Fruit fly (Drosophila melanogaster) whole organism, embryonic: Measurements from ENCODE around the gene L2HGDH.
A peak's percentile ranks its signal among the peaks of the same experiment; 100 is the strongest.

Source experiments
- Ada2b ChIP-seq: fragments of 200-800 bp; sonication (Bioruptor generic); IDR thresholded peaks from 2 replicates; pipeline ENCODE4 v1.3.6; 2022; ENCODE audit warnings: missing biosample characterization, missing genetic modification characterization
- Asciz ChIP-seq: fragments of 200-800 bp; sonication (Bioruptor generic); optimal IDR thresholded peaks from 2 replicates; lab custom pipeline; 2017; ENCODE audit warnings: missing biosample characterization, mild to moderate bottlenecking, missing genetic modification characterization, missing genetic modification reagents
- CG11456 ChIP-seq: fragments of 200-800 bp; sonication (Bioruptor generic); IDR thresholded peaks from 3 replicates; pipeline ENCODE4 v1.3.6; 2022; ENCODE audit warnings: missing biosample characterization, missing genetic modification characterization
- CG11723 ChIP-seq: fragments of 200-800 bp; sonication (Bioruptor generic); optimal IDR thresholded peaks from 2 replicates; lab custom pipeline; 2017; ENCODE audit warnings: missing biosample characterization, mild to moderate bottlenecking, missing genetic modification characterization
- CG12236 ChIP-seq: fragments of 200-800 bp; sonication (Bioruptor generic); optimal IDR thresholded peaks from 2 replicates; lab custom pipeline; 2016; ENCODE audit warnings: missing biosample characterization, missing genetic modification characterization
- CG13775 ChIP-seq: fragments of 200-800 bp; sonication (Bioruptor generic); optimal IDR thresholded peaks from 3 replicates; lab custom pipeline; 2017; ENCODE audit warnings: missing biosample characterization, mild to moderate bottlenecking, missing genetic modification characterization
- CG14014 ChIP-seq: fragments of 200-800 bp; sonication (Bioruptor generic); IDR thresholded peaks from 2 replicates; pipeline ENCODE4 v1.3.6; 2022; ENCODE audit warnings: missing biosample characterization, missing genetic modification characterization
- CG14050 ChIP-seq: fragments of 200-800 bp; sonication (Bioruptor generic); IDR thresholded peaks from 3 replicates; pipeline ENCODE4 v1.3.6; 2022; ENCODE audit warnings: missing biosample characterization, missing genetic modification characterization
- CG14965 ChIP-seq: fragments of 200-800 bp; sonication (Bioruptor generic); optimal IDR thresholded peaks from 2 replicates; lab custom pipeline; 2016; ENCODE audit warnings: missing biosample characterization, missing genetic modification characterization, borderline replicate concordance
- CG1647 ChIP-seq: fragments of 200-800 bp; sonication (Bioruptor generic); optimal IDR thresholded peaks from 3 replicates; lab custom pipeline; 2016; ENCODE audit warnings: missing biosample characterization, missing genetic modification characterization
- CG34376 ChIP-seq: fragments of 200-800 bp; sonication (Bioruptor generic); optimal IDR thresholded peaks from 2 replicates; lab custom pipeline; 2018; ENCODE audit warnings: missing biosample characterization, mild to moderate bottlenecking, missing genetic modification characterization
- CG6765 ChIP-seq: fragments of 200-800 bp; sonication (Bioruptor generic); optimal IDR thresholded peaks from 3 replicates; lab custom pipeline; 2017; ENCODE audit warnings: missing biosample characterization, mild to moderate bottlenecking, missing genetic modification characterization
- CG6791 ChIP-seq: fragments of 200-800 bp; sonication (Bioruptor generic); IDR thresholded peaks from 3 replicates; pipeline ENCODE4 v1.3.6; 2022; ENCODE audit warnings: missing biosample characterization, missing genetic modification characterization; ENCODE audit not compliant: partially characterized antibody
- CG7372 ChIP-seq: fragments of 200-800 bp; sonication (Bioruptor generic); IDR thresholded peaks from 2 replicates; pipeline ENCODE4 v1.3.6; 2022; ENCODE audit warnings: missing biosample characterization, missing genetic modification characterization
- CG7556 ChIP-seq: fragments of 200-800 bp; sonication (Bioruptor generic); optimal IDR thresholded peaks from 2 replicates; lab custom pipeline; 2017; ENCODE audit warnings: missing biosample characterization, mild to moderate bottlenecking, missing genetic modification characterization
- CG9727 ChIP-seq: fragments of 200-800 bp; sonication (Bioruptor generic); optimal IDR thresholded peaks from 3 replicates; lab custom pipeline; 2017; ENCODE audit warnings: missing biosample characterization, mild to moderate bottlenecking, missing genetic modification characterization
- E2f2 ChIP-seq: fragments of 200-800 bp; sonication (Bioruptor generic); IDR thresholded peaks from 2 replicates; pipeline ENCODE4 v1.3.6; 2022; ENCODE audit warnings: missing biosample characterization, missing genetic modification characterization
- Eip74EF ChIP-seq, 2 experiments: fragments of 200-800 bp in 1 of 2; fragments of >200 bp in 1 of 2; sonication (Bioruptor generic) in 1 of 2; optimal IDR thresholded peaks; 2 replicates each; lab custom pipeline; 2017 to 2019; ENCODE audit warnings: missing biosample characterization in 2 of 2, missing genetic modification characterization in 2 of 2, mild to moderate bottlenecking in 1 of 2, moderate library complexity in 1 of 2
- HHEX ChIP-seq: fragments of 200-800 bp; sonication (Bioruptor generic); optimal IDR thresholded peaks from 3 replicates; lab custom pipeline; 2017; ENCODE audit warnings: missing biosample characterization, mild to moderate bottlenecking, missing genetic modification characterization, missing genetic modification reagents
- HLH3B ChIP-seq: fragments of 200-800 bp; sonication (Bioruptor generic); IDR thresholded peaks from 2 replicates; pipeline ENCODE4 v1.3.6; 2022; ENCODE audit warnings: missing biosample characterization, missing genetic modification characterization
- Hey ChIP-seq: fragments of 200-800 bp; sonication (Bioruptor generic); optimal IDR thresholded peaks from 3 replicates; lab custom pipeline; 2018; ENCODE audit warnings: missing biosample characterization, mild to moderate bottlenecking, missing genetic modification characterization
- HmgD ChIP-seq: fragments of 200-800 bp; sonication (Bioruptor generic); optimal IDR thresholded peaks from 3 replicates; lab custom pipeline; 2016; ENCODE audit warnings: missing biosample characterization, missing genetic modification characterization
- Mes4 ChIP-seq: fragments of 200-800 bp; sonication (Bioruptor generic); optimal IDR thresholded peaks from 2 replicates; lab custom pipeline; 2016; ENCODE audit warnings: missing biosample characterization, missing genetic modification characterization
- NC2α ChIP-seq: fragments of 200-800 bp; sonication (Bioruptor generic); optimal IDR thresholded peaks from 2 replicates; lab custom pipeline; 2016; ENCODE audit warnings: missing biosample characterization, missing genetic modification characterization
- Opbp ChIP-seq: fragments of 200-800 bp; sonication (Bioruptor generic); IDR thresholded peaks from 3 replicates; pipeline ENCODE4 v1.3.6; 2022; ENCODE audit warnings: missing biosample characterization, missing genetic modification characterization; ENCODE audit not compliant: partially characterized antibody
- Optix ChIP-seq: fragments of 200-800 bp; sonication (Bioruptor generic); IDR thresholded peaks from 3 replicates; pipeline ENCODE4 v1.3.6; 2022; ENCODE audit warnings: missing biosample characterization, missing genetic modification characterization
- Sry-δ ChIP-seq: fragments of 200-800 bp; sonication (Bioruptor generic); optimal IDR thresholded peaks from 2 replicates; lab custom pipeline; 2016; ENCODE audit warnings: missing biosample characterization, missing genetic modification characterization
- cwo ChIP-seq: fragments of 200-800 bp; sonication (Bioruptor generic); optimal IDR thresholded peaks from 3 replicates; lab custom pipeline; 2017; ENCODE audit warnings: missing biosample characterization, missing genetic modification characterization, mild to moderate bottlenecking, moderate library complexity, missing genetic modification reagents
- dati ChIP-seq: fragments of 200-800 bp; sonication (Bioruptor generic); IDR thresholded peaks from 2 replicates; pipeline ENCODE4 v1.3.6; 2022; ENCODE audit warnings: missing biosample characterization, missing genetic modification characterization
- dimm ChIP-seq: fragments of 200-800 bp; sonication (Bioruptor generic); IDR thresholded peaks from 2 replicates; pipeline ENCODE4 v1.3.6; 2022; ENCODE audit warnings: missing biosample characterization, missing genetic modification characterization
- disco-r ChIP-seq: fragments of 200-800 bp; sonication (Bioruptor generic); optimal IDR thresholded peaks from 2 replicates; lab custom pipeline; 2016; ENCODE audit warnings: missing biosample characterization, missing genetic modification characterization
- emc ChIP-seq: fragments of 200-800 bp; sonication (Bioruptor generic); optimal IDR thresholded peaks from 2 replicates; lab custom pipeline; 2016; ENCODE audit warnings: missing biosample characterization, missing genetic modification characterization
- ewg ChIP-seq: fragments of 200-800 bp; sonication (Bioruptor generic); optimal IDR thresholded peaks from 3 replicates; lab custom pipeline; 2017; ENCODE audit warnings: mild to moderate bottlenecking, missing biosample characterization, missing genetic modification reagents, missing genetic modification characterization
- ftz-f1 ChIP-seq: fragments of 200-800 bp; sonication (Bioruptor generic); optimal IDR thresholded peaks from 2 replicates; lab custom pipeline; 2016; ENCODE audit warnings: missing biosample characterization, missing genetic modification characterization
- gcm2 ChIP-seq: fragments of 200-800 bp; sonication (Bioruptor generic); optimal IDR thresholded peaks from 2 replicates; lab custom pipeline; 2016; ENCODE audit warnings: missing biosample characterization, missing genetic modification characterization
- gem ChIP-seq: fragments of 200-800 bp; sonication (Bioruptor generic); optimal IDR thresholded peaks from 2 replicates; lab custom pipeline; 2019; ENCODE audit warnings: missing biosample characterization, mild to moderate bottlenecking, missing genetic modification characterization, moderate library complexity
- ind ChIP-seq: fragments of 200-800 bp; sonication (Bioruptor generic); optimal IDR thresholded peaks from 3 replicates; lab custom pipeline; 2016; ENCODE audit warnings: missing biosample characterization, missing genetic modification characterization
- knrl ChIP-seq: fragments of 200-800 bp; sonication (Bioruptor generic); IDR thresholded peaks from 3 replicates; pipeline ENCODE4 v1.3.6; 2022; ENCODE audit warnings: missing biosample characterization, missing genetic modification characterization; ENCODE audit not compliant: partially characterized antibody
- nerfin-2 ChIP-seq: fragments of 200-800 bp; sonication (Bioruptor generic); IDR thresholded peaks from 2 replicates; pipeline ENCODE4 v1.3.6; 2022; ENCODE audit warnings: missing biosample characterization, missing genetic modification characterization; ENCODE audit not compliant: partially characterized antibody
- prd ChIP-seq, 3 experiments: fragments of >200 bp in 2 of 3; fragments of 200-800 bp in 1 of 3; sonication (Bioruptor generic) in 1 of 3; optimal IDR thresholded peaks in 2 of 3; IDR thresholded peaks in 1 of 3; 2 replicates in 2 of 3; 3 replicates in 1 of 3; pipeline versions ENCODE4 v1.3.6 to Lab custom; 2017 to 2022; ENCODE audit warnings: missing biosample characterization in 1 of 3, missing genetic modification characterization in 1 of 3
- pzg ChIP-seq: fragments of 200-800 bp; sonication (Bioruptor generic); optimal IDR thresholded peaks from 3 replicates; lab custom pipeline; 2018; ENCODE audit warnings: missing biosample characterization, mild to moderate bottlenecking, missing genetic modification characterization, moderate library complexity
- scrt ChIP-seq: fragments of 200-800 bp; sonication (Bioruptor generic); optimal IDR thresholded peaks from 2 replicates; lab custom pipeline; 2018; ENCODE audit warnings: missing biosample characterization, mild to moderate bottlenecking, missing genetic modification characterization, moderate library complexity
- seq ChIP-seq: fragments of 200-800 bp; sonication (Bioruptor generic); IDR thresholded peaks from 2 replicates; pipeline ENCODE4 v1.3.6; 2022; ENCODE audit warnings: missing biosample characterization, missing genetic modification characterization
- sim ChIP-seq: fragments of 200-800 bp; sonication (Bioruptor generic); IDR thresholded peaks from 2 replicates; pipeline ENCODE4 v1.3.6; 2022; ENCODE audit warnings: missing biosample characterization, missing genetic modification characterization
- slbo ChIP-seq: fragments of 200-800 bp; sonication (Bioruptor generic); IDR thresholded peaks from 2 replicates; pipeline ENCODE4 v1.3.6; 2022; ENCODE audit warnings: missing biosample characterization, missing genetic modification characterization
- tap ChIP-seq: fragments of 200-800 bp; optimal IDR thresholded peaks from 3 replicates; lab custom pipeline; 2019; ENCODE audit warnings: missing biosample characterization, mild to moderate bottlenecking, missing genetic modification characterization, moderate library complexity
- tx ChIP-seq: fragments of 200-800 bp; sonication (Bioruptor generic); optimal IDR thresholded peaks from 2 replicates; lab custom pipeline; 2016; ENCODE audit warnings: missing biosample characterization, missing genetic modification characterization
- vvl ChIP-seq: fragments of 200-800 bp; sonication (Bioruptor generic); IDR thresholded peaks from 2 replicates; pipeline ENCODE4 v1.3.6; 2022; ENCODE audit warnings: missing biosample characterization, missing genetic modification characterization

L2HGDH gene

dm6 chr2L:19011895-19012645 is 37.8 kb upstream of the L2HGDH start (continued):
- TF ChIP-seq NC2α (GFP tag; lab: Kevin White, UChicago) (peak; percentile 46), Sry-δ (GFP tag; lab: Kevin White, UChicago) (peak; percentile 32), E2f2 (GFP tag; lab: Robert Waterston, UW) (peak; percentile 55), HHEX (GFP tag; lab: Kevin White, UChicago) (peak; percentile 81), tx (GFP tag; lab: Kevin White, UChicago) (peak; percentile 73), knrl (GFP tag; lab: Robert Waterston, UW) (no peak), tap (tag; lab: Kevin White, UChicago) (peak; percentile 67), scrt (GFP tag; lab: Kevin White, UChicago) (peak; percentile 81), disco-r (peak; percentile 3), CG6791 (GFP tag; lab: Robert Waterston, UW) (no peak), CG7556 (GFP tag; lab: Kevin White, UChicago) (peak; percentile 91), prd (optimal IDR thresholded peaks at IDR 0.05; lab: Kevin White, UChicago) (no peak), prd (GFP tag; IDR thresholded peaks at IDR 0.05; lab: Robert Waterston, UW) (peak; percentile 92), ewg (peak; percentile 83), ind (GFP tag; lab: Kevin White, UChicago) (peak; percentile 82), HLH3B (GFP tag; lab: Robert Waterston, UW) (peak; percentile 83), CG6765 (GFP tag; lab: Kevin White, UChicago) (peak; percentile 8), Ada2b (GFP tag; lab: Robert Waterston, UW) (peak; percentile 83), CG11723 (GFP tag; lab: Kevin White, UChicago) (peak; percentile 50), CG11456 (GFP tag; lab: Robert Waterston, UW) (peak; percentile 85), CG9727 (peak; percentile 82), sim (GFP tag; lab: Robert Waterston, UW) (peak; percentile 58; the same call in 1 of the 2 replicates), CG14050 (GFP tag; lab: Robert Waterston, UW) (peak; percentile 76), CG14014 (GFP tag; lab: Robert Waterston, UW) (peak; percentile 87), emc (GFP tag; lab: Kevin White, UChicago) (peak; percentile 44), vvl (peak; percentile 89), Eip74EF (GFP tag; optimal IDR thresholded peaks at IDR 0.05; lab: Kevin White, UChicago) (peak in 1 of 2 experiments; percentile 53), dati (GFP tag; lab: Robert Waterston, UW) (peak; percentile 43; the same call in 1 of the 2 replicates), dimm (GFP tag; lab: Robert Waterston, UW) (0 out of 2 replicates have a peak, but pooled peaks have one; percentile 8), CG7372 (GFP tag; lab: Robert Waterston, UW) (peak; percentile 79), CG34376 (GFP tag; lab: Kevin White, UChicago) (peak; percentile 33), CG14965 (peak; percentile 7), CG12236 (GFP tag; lab: Kevin White, UChicago) (peak; percentile 25), slbo (GFP tag; lab: Robert Waterston, UW) (peak; percentile 93), gem (tag; lab: Kevin White, UChicago) (peak; percentile 87), Optix (GFP tag; lab: Robert Waterston, UW) (peak; percentile 88), cwo (GFP tag; lab: Kevin White, UChicago) (peak; percentile 87), nerfin-2 (GFP tag; lab: Robert Waterston, UW) (no peak), Opbp (GFP tag; lab: Robert Waterston, UW) (no peak), HmgD (peak; percentile 59), Mes4 (peak; percentile 62), CG1647 (GFP tag; lab: Kevin White, UChicago) (peak; percentile 66), pzg (no peak), gcm2 (peak; percentile 8), CG13775 (peak; percentile 75), ftz-f1 (GFP tag; lab: Kevin White, UChicago) (no peak), Hey (tag; lab: Kevin White, UChicago) (peak; percentile 100), Asciz (GFP tag; lab: Kevin White, UChicago) (peak; percentile 59), seq (peak; percentile 82)
